Worm (Caenorhabditis elegans) whole organism, L2 larva: Measurements from ENCODE around the gene Y39G8B.5.

Experiments
- blmp-1 ChIP-seq: sonication (generic microtip); optimal IDR thresholded peaks from 2 replicates; lab custom pipeline; 2017; ENCODE audit warnings: missing genetic modification characterization, mild to moderate bottlenecking, missing compliant biosample characterization, antibody characterized with exemption, moderate library complexity; ENCODE audit not compliant: insufficient read depth
- elt-3 ChIP-seq: sonication (generic microtip); optimal IDR thresholded peaks from 2 replicates; lab custom pipeline; 2017; ENCODE audit warnings: missing biosample characterization, missing genetic modification characterization
- lin-13 ChIP-seq: fragments of 150-350 bp; optimal IDR thresholded peaks from 2 replicates; lab custom pipeline; 2014; ENCODE audit warnings: missing biosample characterization, missing genetic modification reagents, missing genetic modification characterization
- snpc-4 ChIP-seq: fragments of 150-350 bp; optimal IDR thresholded peaks from 2 replicates; lab custom pipeline; 2014; ENCODE audit warnings: missing biosample characterization, missing genetic modification characterization

- TF ChIP-seq lin-13 (GFP tag; lab: Kevin White, UChicago) (no peak), elt-3 (tag; lab: Kevin White, UChicago) (no peak), snpc-4 (tag; lab: Kevin White, UChicago) (no peak), blmp-1 (no peak)
Observed at ce11 chrII:13939531-13939930, 52.1 kb downstream of the Y39G8B.5 start, which contains the start of gene W07G1.1.
